Worm (Caenorhabditis elegans): ENCODE data around the gene cyp-29A4.

- TF ChIP-seq tab-1 (GFP tag; IDR thresholded peaks at IDR 0.05), result no peak
- TF ChIP-seq ztf-29 (GFP tag; IDR thresholded peaks at IDR 0.05), result no peak
- TF ChIP-seq ztf-23 (GFP tag; IDR thresholded peaks at IDR 0.05), result no peak
- TF ChIP-seq med-1 (GFP tag; optimal IDR thresholded peaks at IDR 0.05; ENCODE audit: insufficient read depth), result no peak
- no peak for TF ChIP-seq klf-2 (GFP tag; conservative IDR thresholded peaks at IDR 0.05)
- TF ChIP-seq flt-1 (GFP tag; IDR thresholded peaks at IDR 0.05), result no peak
- TF ChIP-seq T22C8.4 (GFP tag; IDR thresholded peaks at IDR 0.05), result no peak
- TF ChIP-seq cog-1 (tag; optimal IDR thresholded peaks at IDR 0.05), result no peak
These were observed 38.4 kb upstream of the cyp-29A4 start for ce11 chrV:9616130-9616529.

All from whole organism, midembryonic.